Worm (Caenorhabditis elegans) whole organism, late embryonic: Measurements from ENCODE around the gene daf-10.
A peak's percentile ranks its signal among the peaks of the same experiment; 100 is the strongest.

ENCODE experiments used
- Y22D7AL.16 ChIP-seq: sonication (generic microtip); optimal IDR thresholded peaks from 2 replicates; lab custom pipeline; 2016; ENCODE audit warnings: missing genetic modification characterization, missing compliant biosample characterization
- ama-1 ChIP-seq: fragments of 150-350 bp; optimal IDR thresholded peaks from 2 replicates; lab custom pipeline; 2014
- ceh-14 ChIP-seq: sonication (generic microtip); optimal IDR thresholded peaks from 2 replicates; lab custom pipeline; 2016; ENCODE audit warnings: missing genotype, missing genetic modification characterization, missing compliant biosample characterization
- ceh-24 ChIP-seq: sonication (generic microtip); optimal IDR thresholded peaks from 2 replicates; lab custom pipeline; 2016; ENCODE audit warnings: mild to moderate bottlenecking, missing genetic modification characterization, missing compliant biosample characterization
- ceh-31 ChIP-seq: sonication (generic microtip); optimal IDR thresholded peaks from 2 replicates; lab custom pipeline; 2016; ENCODE audit warnings: missing genetic modification characterization, missing compliant biosample characterization
- ceh-45 ChIP-seq: fragments of 200-800 bp; sonication (Bioruptor generic); IDR thresholded peaks from 2 replicates; pipeline ENCODE4 v1.3.6; 2022; ENCODE audit warnings: missing genetic modification reagents, missing genetic modification characterization, missing compliant biosample characterization
- ceh-48 ChIP-seq: sonication (generic microtip); optimal IDR thresholded peaks from 2 replicates; lab custom pipeline; 2016; ENCODE audit warnings: missing genetic modification characterization, inconsistent platforms, missing compliant biosample characterization
- ceh-6 ChIP-seq: fragments of 200-800 bp; sonication (Bioruptor generic); optimal IDR thresholded peaks from 2 replicates; lab custom pipeline; 2018; ENCODE audit warnings: mild to moderate bottlenecking, missing genetic modification characterization, missing compliant biosample characterization
- dve-1 ChIP-seq: sonication (generic microtip); optimal IDR thresholded peaks from 2 replicates; lab custom pipeline; 2017; ENCODE audit warnings: antibody characterized with exemption, mild to moderate bottlenecking, missing genetic modification characterization, missing compliant biosample characterization
- elt-2 ChIP-seq: sonication (generic microtip); optimal IDR thresholded peaks from 2 replicates; lab custom pipeline; 2016; ENCODE audit warnings: missing genetic modification reagents, missing genetic modification characterization, missing compliant biosample characterization
- elt-4 ChIP-seq: sonication (generic microtip); optimal IDR thresholded peaks from 2 replicates; lab custom pipeline; 2016; ENCODE audit warnings: missing genetic modification characterization, missing compliant biosample characterization
- ets-4 ChIP-seq: sonication (generic microtip); optimal IDR thresholded peaks from 2 replicates; lab custom pipeline; 2016; ENCODE audit warnings: missing genetic modification characterization, missing compliant biosample characterization
- fkh-6 ChIP-seq: sonication (generic microtip); optimal IDR thresholded peaks from 2 replicates; lab custom pipeline; 2016; ENCODE audit warnings: missing genetic modification characterization, missing compliant biosample characterization
- hlh-15 ChIP-seq: sonication (generic microtip); optimal IDR thresholded peaks from 2 replicates; lab custom pipeline; 2016; ENCODE audit warnings: missing genetic modification characterization, missing compliant biosample characterization
- hlh-6 ChIP-seq: sonication (generic microtip); optimal IDR thresholded peaks from 2 replicates; lab custom pipeline; 2016; ENCODE audit warnings: missing genotype, missing genetic modification characterization, missing compliant biosample characterization
- lim-6 ChIP-seq: sonication (generic microtip); optimal IDR thresholded peaks from 2 replicates; lab custom pipeline; 2016; ENCODE audit warnings: missing genetic modification characterization, missing compliant biosample characterization
- lin-11 ChIP-seq: fragments of 200-800 bp; sonication (Bioruptor generic); optimal IDR thresholded peaks from 2 replicates; lab custom pipeline; 2018; ENCODE audit warnings: mild to moderate bottlenecking, missing genetic modification characterization, missing compliant biosample characterization
- mec-3 ChIP-seq: sonication (generic microtip); optimal IDR thresholded peaks from 2 replicates; lab custom pipeline; 2016; ENCODE audit warnings: borderline replicate concordance, missing genetic modification characterization, missing compliant biosample characterization
- odd-2 ChIP-seq: sonication (generic microtip); optimal IDR thresholded peaks from 2 replicates; lab custom pipeline; 2017; ENCODE audit warnings: antibody characterized with exemption, mild to moderate bottlenecking, missing genetic modification characterization, missing compliant biosample characterization
- pag-3 ChIP-seq: sonication (generic microtip); optimal IDR thresholded peaks from 2 replicates; lab custom pipeline; 2016; ENCODE audit warnings: missing compliant biosample characterization, missing genetic modification characterization, borderline replicate concordance
- pat-9 ChIP-seq: fragments of 200-800 bp; sonication (Bioruptor generic); optimal IDR thresholded peaks from 2 replicates; lab custom pipeline; 2018; ENCODE audit warnings: mild to moderate bottlenecking, missing genetic modification characterization, moderate library complexity, missing compliant biosample characterization
- pha-4 ChIP-seq: fragments of 150-350 bp; optimal IDR thresholded peaks from 2 replicates; lab custom pipeline; 2018; ENCODE audit warnings: missing biosample characterization, missing genetic modification reagents, missing genetic modification characterization
- pros-1 ChIP-seq: fragments of 150-350 bp; optimal IDR thresholded peaks from 2 replicates; lab custom pipeline; 2014; ENCODE audit warnings: missing biosample characterization, missing genetic modification reagents, missing genetic modification characterization
- ref-2 ChIP-seq: sonication (generic microtip); optimal IDR thresholded peaks from 2 replicates; lab custom pipeline; 2016; ENCODE audit warnings: missing genetic modification characterization, missing compliant biosample characterization
- sdc-2 ChIP-seq: sonication (generic microtip); optimal IDR thresholded peaks from 2 replicates; lab custom pipeline; 2016; ENCODE audit warnings: missing genotype, missing genetic modification characterization, missing compliant biosample characterization
- tbx-2 ChIP-seq: sonication (generic microtip); optimal IDR thresholded peaks from 2 replicates; lab custom pipeline; 2016; ENCODE audit warnings: missing genetic modification characterization, missing compliant biosample characterization
- tbx-7 ChIP-seq: sonication (generic microtip); optimal IDR thresholded peaks from 2 replicates; lab custom pipeline; 2016; ENCODE audit warnings: missing genotype, missing genetic modification characterization, missing compliant biosample characterization
- ttx-3 ChIP-seq: sonication (generic microtip); optimal IDR thresholded peaks from 2 replicates; lab custom pipeline; 2016; ENCODE audit warnings: missing genetic modification reagents, missing genetic modification characterization, missing compliant biosample characterization
- unc-3 ChIP-seq, 2 experiments: fragments of 200-800 bp in 1 of 2; sonication (Bioruptor generic) in 1 of 2; sonication (generic microtip) in 1 of 2; conservative IDR thresholded peaks in 1 of 2; optimal IDR thresholded peaks in 1 of 2; 2 replicates each; pipeline versions ENCODE4 v1.3.6 to Lab custom; 2016 to 2022; ENCODE audit warnings: missing compliant biosample characterization in 2 of 2, missing genetic modification characterization in 2 of 2, missing genetic modification reagents in 1 of 2
- unc-86 ChIP-seq: sonication (generic microtip); optimal IDR thresholded peaks from 2 replicates; lab custom pipeline; 2016; ENCODE audit warnings: missing genetic modification characterization, missing compliant biosample characterization
- ztf-16 ChIP-seq: sonication (generic microtip); optimal IDR thresholded peaks from 2 replicates; lab custom pipeline; 2017; ENCODE audit warnings: missing genetic modification characterization, missing compliant biosample characterization

The daf-10 gene

ce11 chrIV:9169764-9170163, 23.8 kb upstream of the daf-10 start:
- TF ChIP-seq elt-4 (tag; lab: Kevin White, UChicago) (no peak), sdc-2 (tag; lab: Kevin White, UChicago) (no peak), fkh-6 (tag; lab: Kevin White, UChicago) (no peak), hlh-6 (tag; lab: Kevin White, UChicago) (no peak), ama-1 (lab: Kevin White, UChicago) (no peak), pat-9 (no peak), ceh-31 (tag; lab: Kevin White, UChicago) (no peak), lin-11 (tag; lab: Kevin White, UChicago) (no peak), unc-3 (GFP tag; conservative IDR thresholded peaks at IDR 0.05; lab: Robert Waterston, UW) (no peak), unc-3 (tag; optimal IDR thresholded peaks at IDR 0.05; lab: Kevin White, UChicago) (no peak), ceh-6 (GFP tag; lab: Kevin White, UChicago) (no peak), pros-1 (no peak), ztf-16 (tag; lab: Kevin White, UChicago) (no peak), Y22D7AL.16 (no peak), tbx-7 (tag; lab: Kevin White, UChicago) (no peak), ets-4 (tag; lab: Kevin White, UChicago) (no peak), tbx-2 (no peak), ttx-3 (tag; lab: Kevin White, UChicago) (no peak)

- TF ChIP-seq ref-2 (no peak), mec-3 (no peak), ceh-24 (no peak), unc-3 (GFP tag; conservative IDR thresholded peaks at IDR 0.05; lab: Robert Waterston, UW) (no peak), unc-3 (tag; optimal IDR thresholded peaks at IDR 0.05; lab: Kevin White, UChicago) (no peak)
Observed at ce11 chrIV:9165681-9166080, 19.7 kb upstream of the daf-10 start, which contains the start of gene C07C7.3. Gene C07C7.3 (plus strand): TSS chrIV:9166051.

ce11 chrIV:9165027-9165426, 19.0 kb upstream of the daf-10 start, which contains the start of gene pcp-2:
Gene pcp-2 (minus strand): TSS chrIV:9165127.
- no peak for TF ChIP-seq ceh-24
- TF ChIP-seq ceh-45: no peak
- no peak for TF ChIP-seq dve-1 (tag; lab: Kevin White, UChicago)
- no peak for TF ChIP-seq tbx-7 (tag; lab: Kevin White, UChicago)
- no peak for TF ChIP-seq ceh-48 (tag; lab: Kevin White, UChicago)
- no peak for TF ChIP-seq ama-1 (lab: Kevin White, UChicago)
- TF ChIP-seq pag-3 (tag; lab: Kevin White, UChicago): no peak
- TF ChIP-seq hlh-6 (tag; lab: Kevin White, UChicago): no peak
- TF ChIP-seq ztf-16 (tag; lab: Kevin White, UChicago): no peak
- TF ChIP-seq hlh-15 (tag; lab: Kevin White, UChicago): no peak
- TF ChIP-seq lim-6 (tag; lab: Kevin White, UChicago): no peak
- TF ChIP-seq pha-4 (tag; lab: Kevin White, UChicago): no peak

ce11 chrIV:9159863-9160262, 13.9 kb upstream of the daf-10 start:
- TF ChIP-seq ceh-14 (tag; lab: Kevin White, UChicago): no peak
- peak; percentile 8 for TF ChIP-seq elt-2 (tag; lab: Kevin White, UChicago)
- TF ChIP-seq odd-2: no peak

ce11 chrIV:9158969-9159800, 13.2 kb upstream of the daf-10 start, which contains the start of gene pcp-3:
Gene pcp-3 (minus strand): TSS chrIV:9159019.
- TF ChIP-seq unc-86 (tag; lab: Kevin White, UChicago): no peak
